Worm (Caenorhabditis elegans) whole organism, L1 larva: Measurements from ENCODE around the gene ugt-48.
A peak's percentile ranks its signal among the peaks of the same experiment; 100 is the strongest.

Source experiments
- C04F5.9 ChIP-seq: sonication (generic microtip); optimal IDR thresholded peaks from 2 replicates; lab custom pipeline; 2016; ENCODE audit warnings: missing genetic modification characterization, missing compliant biosample characterization
- C16A3.4 ChIP-seq: fragments of 150-350 bp; optimal IDR thresholded peaks from 2 replicates; lab custom pipeline; 2014; ENCODE audit warnings: missing biosample characterization, missing genetic modification characterization
- C34B4.2 ChIP-seq: sonication (generic microtip); optimal IDR thresholded peaks from 2 replicates; lab custom pipeline; 2017; ENCODE audit warnings: mild to moderate bottlenecking, missing genetic modification characterization, missing compliant biosample characterization
- F16B12.6 ChIP-seq: fragments of 150-350 bp; optimal IDR thresholded peaks from 2 replicates; lab custom pipeline; 2014; ENCODE audit warnings: missing biosample characterization, missing genetic modification characterization
- aly-2 ChIP-seq: fragments of 150-350 bp; optimal IDR thresholded peaks from 2 replicates; lab custom pipeline; 2014; ENCODE audit warnings: missing biosample characterization, missing genetic modification characterization
- ama-1 ChIP-seq: fragments of 150-350 bp; optimal IDR thresholded peaks from 2 replicates; lab custom pipeline; 2014
- blmp-1 ChIP-seq: fragments of 150-350 bp; optimal IDR thresholded peaks from 2 replicates; lab custom pipeline; 2014; ENCODE audit warnings: missing biosample characterization, missing genetic modification characterization
- ceh-63 ChIP-seq: fragments of 200-800 bp; sonication (Bioruptor generic); optimal IDR thresholded peaks from 2 replicates; lab custom pipeline; 2018; ENCODE audit warnings: mild to moderate bottlenecking, missing genetic modification characterization, missing compliant biosample characterization
- ceh-8 ChIP-seq: fragments of 200-800 bp; sonication (Bioruptor generic); optimal IDR thresholded peaks from 2 replicates; lab custom pipeline; 2018; ENCODE audit warnings: mild to moderate bottlenecking, missing genetic modification characterization, moderate library complexity, missing compliant biosample characterization
- ceh-82 ChIP-seq, 3 experiments: fragments of 150-350 bp in 1 of 3; sonication (generic microtip) in 2 of 3; optimal IDR thresholded peaks; 2 replicates each; lab custom pipeline; 2014 to 2017; ENCODE audit warnings: missing biosample characterization in 3 of 3, missing genetic modification characterization in 3 of 3
- ceh-88 ChIP-seq: fragments of 200-800 bp; sonication (Bioruptor generic); IDR thresholded peaks from 2 replicates; pipeline ENCODE4 v1.3.6; 2022; ENCODE audit warnings: missing genetic modification characterization, missing compliant biosample characterization
- ceh-90 ChIP-seq: sonication (generic microtip); optimal IDR thresholded peaks from 2 replicates; lab custom pipeline; 2016; ENCODE audit warnings: missing genetic modification characterization, missing compliant biosample characterization
- ces-1 ChIP-seq: fragments of 150-350 bp; optimal IDR thresholded peaks from 2 replicates; lab custom pipeline; 2014; ENCODE audit warnings: missing biosample characterization, missing genetic modification reagents, missing genetic modification characterization
- dpl-1 ChIP-seq, 3 experiments: fragments of 150-350 bp in 2 of 3; sonication (generic microtip) in 1 of 3; optimal IDR thresholded peaks; 2 replicates each; lab custom pipeline; 2014 to 2017; ENCODE audit warnings: missing biosample characterization in 3 of 3, missing genetic modification characterization in 3 of 3, missing genetic modification reagents in 3 of 3
- efl-3 ChIP-seq: fragments of 200-800 bp; sonication (Bioruptor generic); optimal IDR thresholded peaks from 2 replicates; lab custom pipeline; 2018; ENCODE audit warnings: mild to moderate bottlenecking, missing genetic modification characterization, missing compliant biosample characterization
- egl-13 ChIP-seq: sonication (generic microtip); optimal IDR thresholded peaks from 2 replicates; lab custom pipeline; 2016; ENCODE audit warnings: missing genotype, missing genetic modification reagents, missing genetic modification characterization, missing compliant biosample characterization
- egl-27 ChIP-seq, 2 experiments: fragments of 150-350 bp in 1 of 2; sonication (generic microtip); optimal IDR thresholded peaks; 3 replicates each; lab custom pipeline; 2017 to 2018; ENCODE audit warnings: missing biosample characterization in 2 of 2, missing genetic modification characterization in 2 of 2, missing genetic modification reagents in 2 of 2
- elt-2 ChIP-seq: sonication (generic microtip); optimal IDR thresholded peaks from 2 replicates; lab custom pipeline; 2016; ENCODE audit warnings: missing genetic modification characterization, mild to moderate bottlenecking, inconsistent platforms, missing compliant biosample characterization, missing genetic modification reagents
- ets-5 ChIP-seq: fragments of 200-800 bp; sonication (Bioruptor generic); IDR thresholded peaks from 2 replicates; pipeline ENCODE4 v1.3.6; 2022; ENCODE audit warnings: missing genetic modification characterization, missing compliant biosample characterization
- fkh-4 ChIP-seq: sonication (generic microtip); optimal IDR thresholded peaks from 2 replicates; lab custom pipeline; 2016; ENCODE audit warnings: missing compliant biosample characterization, missing genetic modification characterization, borderline replicate concordance
- fkh-8 ChIP-seq: sonication (generic microtip); optimal IDR thresholded peaks from 2 replicates; lab custom pipeline; 2016; ENCODE audit warnings: mild to moderate bottlenecking, missing genetic modification characterization, missing compliant biosample characterization
- grh-1 ChIP-seq: fragments of 200-800 bp; sonication (Bioruptor generic); IDR thresholded peaks from 2 replicates; pipeline ENCODE4 v1.3.6; 2022; ENCODE audit warnings: missing genetic modification reagents, missing genetic modification characterization, missing compliant biosample characterization
- hlh-17 ChIP-seq: fragments of 200-800 bp; sonication (Bioruptor generic); optimal IDR thresholded peaks from 2 replicates; lab custom pipeline; 2018; ENCODE audit warnings: missing genetic modification characterization, mild to moderate bottlenecking, missing compliant biosample characterization, moderate library complexity, borderline replicate concordance
- hlh-4 ChIP-seq: sonication (generic microtip); optimal IDR thresholded peaks from 2 replicates; lab custom pipeline; 2016; ENCODE audit warnings: mild to moderate bottlenecking, missing genetic modification characterization, missing compliant biosample characterization
- isw-1 ChIP-seq: fragments of 200-800 bp; sonication (Bioruptor generic); IDR thresholded peaks from 2 replicates; pipeline ENCODE4 v1.3.6; 2022; ENCODE audit warnings: missing genetic modification characterization, missing compliant biosample characterization
- jun-1 ChIP-seq: fragments of 150-350 bp; optimal IDR thresholded peaks from 2 replicates; lab custom pipeline; 2014; ENCODE audit warnings: missing biosample characterization, missing genetic modification reagents, missing genetic modification characterization
- lin-15B ChIP-seq: fragments of 150-350 bp; sonication (generic microtip); optimal IDR thresholded peaks from 3 replicates; lab custom pipeline; 2014; ENCODE audit warnings: missing biosample characterization, missing genetic modification characterization
- lin-39 ChIP-seq: fragments of 150-350 bp; optimal IDR thresholded peaks from 2 replicates; lab custom pipeline; 2014; ENCODE audit warnings: missing biosample characterization, missing genetic modification reagents, missing genetic modification characterization
- mab-9 ChIP-seq: fragments of 200-800 bp; sonication (Bioruptor generic); IDR thresholded peaks from 2 replicates; pipeline ENCODE4 v1.3.6; 2022; ENCODE audit warnings: missing genetic modification reagents, missing genetic modification characterization, missing compliant biosample characterization
- mdl-1 ChIP-seq, 2 experiments: fragments of 150-350 bp; optimal IDR thresholded peaks; 2 replicates each; lab custom pipeline; 2014 to 2017; ENCODE audit warnings: missing biosample characterization in 2 of 2, missing genetic modification characterization in 2 of 2, inconsistent platforms in 1 of 2
- mef-2 ChIP-seq: fragments of 150-350 bp; optimal IDR thresholded peaks from 2 replicates; lab custom pipeline; 2014; ENCODE audit warnings: missing biosample characterization, missing genetic modification characterization
- mep-1 ChIP-seq: fragments of 150-350 bp; optimal IDR thresholded peaks from 2 replicates; lab custom pipeline; 2014; ENCODE audit warnings: missing biosample characterization, missing genetic modification characterization
- nhr-12 ChIP-seq: sonication (generic microtip); optimal IDR thresholded peaks from 2 replicates; lab custom pipeline; 2017; ENCODE audit warnings: missing biosample characterization, missing genetic modification characterization
- nhr-19 ChIP-seq: fragments of 200-800 bp; sonication (Bioruptor generic); conservative IDR thresholded peaks from 2 replicates; pipeline ENCODE4 v1.3.6; 2022; ENCODE audit warnings: missing genetic modification characterization, missing compliant biosample characterization
- nhr-77 ChIP-seq: fragments of 150-350 bp; optimal IDR thresholded peaks from 2 replicates; lab custom pipeline; 2014; ENCODE audit warnings: missing biosample characterization, missing genetic modification characterization
- nhr-85 ChIP-seq: sonication (generic microtip); peaks from one replicate; lab custom pipeline; 2016; ENCODE audit warnings: missing genetic modification characterization, inconsistent platforms, missing compliant biosample characterization
- pqm-1 ChIP-seq: sonication (generic microtip); optimal IDR thresholded peaks from 3 replicates; lab custom pipeline; 2017; ENCODE audit warnings: missing biosample characterization, missing genetic modification characterization
- sox-4 ChIP-seq: sonication (generic microtip); optimal IDR thresholded peaks from 2 replicates; lab custom pipeline; 2016; ENCODE audit warnings: missing genetic modification characterization, missing compliant biosample characterization
- unc-30 ChIP-seq: sonication (generic microtip); optimal IDR thresholded peaks from 2 replicates; lab custom pipeline; 2017; ENCODE audit warnings: missing biosample characterization, missing genetic modification characterization
- unc-62 ChIP-seq: fragments of 150-350 bp; optimal IDR thresholded peaks from 2 replicates; lab custom pipeline; 2014; ENCODE audit warnings: missing biosample characterization, missing genetic modification reagents, missing genetic modification characterization
- zip-4 ChIP-seq: fragments of 200-800 bp; sonication (Bioruptor generic); optimal IDR thresholded peaks from 2 replicates; lab custom pipeline; 2018; ENCODE audit warnings: mild to moderate bottlenecking, missing genetic modification characterization, moderate library complexity, missing compliant biosample characterization
- ztf-4 ChIP-seq: fragments of 150-350 bp; optimal IDR thresholded peaks from 2 replicates; lab custom pipeline; 2014; ENCODE audit warnings: missing biosample characterization, missing genetic modification characterization

Gene ugt-48

DNA sequence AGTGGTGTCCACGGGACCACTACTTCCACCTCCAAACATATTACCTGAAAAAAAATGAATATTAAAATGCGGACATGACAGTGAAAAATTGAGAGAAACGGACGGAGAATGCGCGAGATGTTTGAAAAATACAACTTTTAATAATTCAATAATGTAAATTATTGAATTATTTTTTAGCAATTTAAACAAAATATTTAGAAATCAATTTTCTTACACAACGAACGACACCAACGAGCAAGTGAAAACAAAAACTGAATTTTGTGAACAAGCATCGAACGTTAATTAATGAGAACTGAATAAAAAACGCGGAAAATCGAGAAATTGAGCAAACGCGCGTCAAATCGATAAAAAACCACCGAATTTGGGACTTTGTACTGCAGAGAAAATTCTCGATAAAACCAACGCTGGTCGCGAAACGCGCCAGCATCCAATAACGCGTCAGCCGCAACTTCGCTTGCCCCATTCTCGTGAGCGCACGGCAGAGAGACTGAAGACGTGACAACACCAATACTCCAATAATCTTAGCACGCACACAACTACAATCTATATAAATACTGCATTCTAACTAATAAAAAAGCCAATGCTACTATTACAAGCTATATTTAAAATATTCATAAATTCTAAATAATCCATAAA, 42.9 kb downstream of the ugt-48 start, which contains the start of the genes dnj-19 and nhr-47 (continued):
- TF ChIP-seq aly-2 (tag; lab: Kevin White, UChicago) (peak; percentile 21), nhr-19 (GFP tag; lab: Robert Waterston, UW) (peak; percentile 95), pqm-1 (tag; lab: Kevin White, UChicago) (no peak), ceh-90 (tag; lab: Kevin White, UChicago) (no peak), fkh-8 (tag; lab: Kevin White, UChicago) (peak; percentile 96), isw-1 (GFP tag; lab: Robert Waterston, UW) (peak; percentile 89), blmp-1 (peak; percentile 58), mep-1 (peak; percentile 94), zip-4 (GFP tag; lab: Kevin White, UChicago) (peak; percentile 83), sox-4 (tag; lab: Kevin White, UChicago) (peak; percentile 91), hlh-4 (tag; lab: Kevin White, UChicago) (no peak), ceh-63 (GFP tag; lab: Kevin White, UChicago) (no peak), unc-30 (no peak), fkh-4 (tag; lab: Kevin White, UChicago) (peak; percentile 36), jun-1 (tag; lab: Kevin White, UChicago) (peak; percentile 89), dpl-1 (GFP tag; optimal IDR thresholded peaks at IDR 0.05; lab: Kevin White, UChicago) (peak; percentile 80 to 86 (median 86)), ceh-88 (GFP tag; lab: Robert Waterston, UW) (peak; percentile 77), ama-1 (no peak), hlh-17 (GFP tag; lab: Kevin White, UChicago) (no peak), unc-62 (GFP tag; lab: Kevin White, UChicago) (no peak), nhr-12 (peak; percentile 36), nhr-77 (tag; lab: Kevin White, UChicago) (peak; percentile 82), C16A3.4 (tag; lab: Kevin White, UChicago) (peak; percentile 88), ceh-82 (tag; optimal IDR thresholded peaks at IDR 0.05; lab: Kevin White, UChicago) (peak; percentile 92 to 95 (median 94)), mab-9 (peak; percentile 86), grh-1 (GFP tag; lab: Robert Waterston, UW) (peak; percentile 90), C04F5.9 (peak; percentile 28), nhr-85 (peak; percentile 89), efl-3 (GFP tag; lab: Kevin White, UChicago) (peak; percentile 51), ces-1 (no peak), ztf-4 (tag; lab: Kevin White, UChicago) (peak; percentile 67), mdl-1 (tag; optimal IDR thresholded peaks at IDR 0.05; lab: Kevin White, UChicago) (peak in 1 of 2 experiments; percentile 86), F16B12.6 (peak; percentile 59), ceh-8 (GFP tag; lab: Kevin White, UChicago) (peak; percentile 83), egl-13 (tag; lab: Kevin White, UChicago) (peak; percentile 92), elt-2 (tag; lab: Kevin White, UChicago) (peak; percentile 73), lin-39 (tag; lab: Kevin White, UChicago) (peak; percentile 83), C34B4.2 (tag; lab: Kevin White, UChicago) (no peak), lin-15B (tag; lab: Kevin White, UChicago) (peak; percentile 77)

DNA sequence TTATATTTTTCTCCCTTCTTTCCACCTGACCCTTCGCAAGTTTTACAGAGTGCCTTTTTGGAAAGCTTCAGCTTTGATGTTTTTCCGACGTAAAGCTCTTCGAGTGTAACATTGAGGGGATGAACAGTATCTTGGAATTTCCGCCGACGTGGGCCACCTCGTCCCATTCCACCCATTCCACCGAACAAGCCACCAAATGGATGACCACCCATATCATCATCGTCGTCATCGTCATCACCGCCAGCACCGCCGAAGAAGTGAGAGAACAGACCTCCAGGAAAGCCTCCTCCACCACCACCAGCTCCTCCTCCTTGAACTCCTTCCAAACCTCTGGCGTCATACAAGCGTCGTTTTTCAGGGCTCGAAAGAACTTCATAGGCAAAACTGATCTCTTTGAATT, 43.6 kb downstream of the ugt-48 start:
- TF ChIP-seq mef-2 (tag; lab: Kevin White, UChicago) (no peak), ets-5 (GFP tag; lab: Robert Waterston, UW) (0 out of 2 replicates have a peak, but pooled peaks have one; percentile 41), egl-27 (tag; optimal IDR thresholded peaks at IDR 0.05; lab: Kevin White, UChicago) (no peak)
- TF ChIP-seq, all 84 proteins: peak for 1
